Fruit fly (Drosophila melanogaster): ENCODE data around the gene Trmt61.
A peak's percentile ranks its signal among the peaks of the same experiment; 100 is the strongest.

Gene Trmt61

dm6 chr3R:26106595-26107152 lies 47.4 kb downstream of the Trmt61 start, which contains the start of gene Cipc (continued):
- TF ChIP-seq stwl (tag; optimal IDR thresholded peaks at IDR 0.05), result no peak
- TF ChIP-seq nerfin-1 (tag; optimal IDR thresholded peaks at IDR 0.05), result peak; percentile 56
- peak; percentile 39; the same call in 1 of the 2 replicates for TF ChIP-seq CG32767 (GFP tag; IDR thresholded peaks at IDR 0.05)
- TF ChIP-seq Gsc (GFP tag; IDR thresholded peaks at IDR 0.05), result no peak
- peak; percentile 35 for TF ChIP-seq Six4 (GFP tag; optimal IDR thresholded peaks at IDR 0.05)
- TF ChIP-seq CTCF (GFP tag; optimal IDR thresholded peaks at IDR 0.05), result peak; percentile 34
- peak; percentile 46 for TF ChIP-seq nom (GFP tag; optimal IDR thresholded peaks at IDR 0.05)
- TF ChIP-seq CG3847 (GFP tag; IDR thresholded peaks at IDR 0.05), result peak; percentile 61
- TF ChIP-seq CG12104 (GFP tag; optimal IDR thresholded peaks at IDR 0.05), result peak; percentile 87
- TF ChIP-seq eve (GFP tag; optimal IDR thresholded peaks at IDR 0.05), result no peak
- TF ChIP-seq inv (GFP tag; IDR thresholded peaks at IDR 0.05; ENCODE audit: partially characterized antibody), result no peak; the same call in 1 of the 2 replicates
- TF ChIP-seq tin (GFP tag; optimal IDR thresholded peaks at IDR 0.05), result peak; percentile 74
- TF ChIP-seq ftz-f1 (GFP tag; optimal IDR thresholded peaks at IDR 0.05), result peak; percentile 64
- TF ChIP-seq PHDP (tag; optimal IDR thresholded peaks at IDR 0.05), result peak; percentile 87
- TF ChIP-seq HmgD (GFP tag; optimal IDR thresholded peaks at IDR 0.05), result peak; percentile 32
- TF ChIP-seq pan (optimal IDR thresholded peaks at IDR 0.05), result no peak
- TF ChIP-seq pan (GFP tag; optimal IDR thresholded peaks at IDR 0.05 in 1 of 2, IDR thresholded peaks at IDR 0.05 in 1 of 2), result peak in 1 of 2 experiments; percentile 73
- TF ChIP-seq Rfx (GFP tag; IDR thresholded peaks at IDR 0.05), result peak; percentile 89
- peak; percentile 58 for TF ChIP-seq kay (GFP tag; optimal IDR thresholded peaks at IDR 0.05)
- TF ChIP-seq CG42726 (GFP tag; IDR thresholded peaks at IDR 0.05; ENCODE audit: partially characterized antibody), result peak; percentile 75; the same call in 1 of the 2 replicates
- TF ChIP-seq CG13624 (GFP tag; optimal IDR thresholded peaks at IDR 0.05), result peak; percentile 56
- TF ChIP-seq luna (GFP tag; optimal IDR thresholded peaks at IDR 0.05), result no peak
- no peak for TF ChIP-seq mld (GFP tag; IDR thresholded peaks at IDR 0.05; ENCODE audit: partially characterized antibody)
- TF ChIP-seq fd64A (GFP tag; optimal IDR thresholded peaks at IDR 0.05), result peak; percentile 10
- peak; percentile 65 for TF ChIP-seq ind (GFP tag; optimal IDR thresholded peaks at IDR 0.05)
- no peak for TF ChIP-seq CG8765 (GFP tag; IDR thresholded peaks at IDR 0.05)
- TF ChIP-seq CG9727 (GFP tag; optimal IDR thresholded peaks at IDR 0.05), result peak; percentile 80
- no peak for TF ChIP-seq CG1529 (GFP tag; optimal IDR thresholded peaks at IDR 0.05)
- TF ChIP-seq CG8924 (tag; optimal IDR thresholded peaks at IDR 0.05), result peak; percentile 85
- peak; percentile 57 for TF ChIP-seq CG12071 (GFP tag; optimal IDR thresholded peaks at IDR 0.05)
- TF ChIP-seq CG13296 (GFP tag; optimal IDR thresholded peaks at IDR 0.05), result peak; percentile 85
- TF ChIP-seq oc (tag; optimal IDR thresholded peaks at IDR 0.05), result peak; percentile 55
- peak; percentile 69 for TF ChIP-seq CG6765 (GFP tag; optimal IDR thresholded peaks at IDR 0.05)
- peak; percentile 42 for TF ChIP-seq tap (tag; optimal IDR thresholded peaks at IDR 0.05)
- TF ChIP-seq CG2129 (GFP tag; IDR thresholded peaks at IDR 0.05; ENCODE audit: partially characterized antibody), result no peak
- peak; percentile 50; the same call in 1 of the 3 replicates for TF ChIP-seq ase (GFP tag; IDR thresholded peaks at IDR 0.05)
- TF ChIP-seq CG2889 (GFP tag; IDR thresholded peaks at IDR 0.05), result no peak
- TF ChIP-seq lbe (GFP tag; optimal IDR thresholded peaks at IDR 0.05), result peak; percentile 63
- peak; percentile 74 for TF ChIP-seq Ada2b (GFP tag; IDR thresholded peaks at IDR 0.05)
- TF ChIP-seq CG3726 (GFP tag; IDR thresholded peaks at IDR 0.05), result peak; percentile 53; the same call in 1 of the 3 replicates
- peak; percentile 82 for TF ChIP-seq odd (GFP tag; optimal IDR thresholded peaks at IDR 0.05)
- peak; percentile 20; the same call in 1 of the 2 replicates for TF ChIP-seq CG11696 (GFP tag; IDR thresholded peaks at IDR 0.05)
- peak; percentile 61 for TF ChIP-seq CG6683 (GFP tag; optimal IDR thresholded peaks at IDR 0.05)
- TF ChIP-seq Atf6 (GFP tag; IDR thresholded peaks at IDR 0.05), result no peak; the same call in none of the 2 replicates
- no peak for TF ChIP-seq bigmax (GFP tag; optimal IDR thresholded peaks at IDR 0.05)
- no peak for TF ChIP-seq Atf3 (GFP tag; optimal IDR thresholded peaks at IDR 0.05)
- peak; percentile 79 for TF ChIP-seq CG18619 (GFP tag; optimal IDR thresholded peaks at IDR 0.05)
- TF ChIP-seq knrl (GFP tag; IDR thresholded peaks at IDR 0.05; ENCODE audit: partially characterized antibody), result peak; percentile 29; the same call in 1 of the 3 replicates
- TF ChIP-seq CG17612 (GFP tag; IDR thresholded peaks at IDR 0.05), result no peak
- 0 out of 2 replicates have a peak, but pooled peaks have one; percentile 16 for TF ChIP-seq H2.0 (GFP tag; IDR thresholded peaks at IDR 0.05)
- TF ChIP-seq Dek (tag; optimal IDR thresholded peaks at IDR 0.05), result peak; percentile 83
